Worm (Caenorhabditis elegans) whole organism, early embryonic: Measurements from ENCODE around the gene T19C4.1.

Source experiments
- B0310.2 ChIP-seq: sonication (generic microtip); optimal IDR thresholded peaks from 2 replicates; lab custom pipeline; 2016; ENCODE audit warnings: mild to moderate bottlenecking, missing genetic modification characterization, missing compliant biosample characterization
- aly-1 ChIP-seq: sonication (generic microtip); optimal IDR thresholded peaks from 2 replicates; lab custom pipeline; 2016; ENCODE audit warnings: missing genetic modification characterization, missing compliant biosample characterization
- ama-1 ChIP-seq: fragments of 150-350 bp; optimal IDR thresholded peaks from 2 replicates; lab custom pipeline; 2014
- ceh-13 ChIP-seq: fragments of 200-800 bp; sonication (Bioruptor generic); optimal IDR thresholded peaks from 2 replicates; lab custom pipeline; 2018; ENCODE audit warnings: mild to moderate bottlenecking, missing genetic modification characterization, missing compliant biosample characterization
- ets-7 ChIP-seq: sonication (generic microtip); optimal IDR thresholded peaks from 2 replicates; lab custom pipeline; 2016; ENCODE audit warnings: missing genotype, missing genetic modification characterization, missing compliant biosample characterization
- flt-1 ChIP-seq: fragments of 200-800 bp; sonication (Bioruptor generic); IDR thresholded peaks from 2 replicates; pipeline ENCODE4 v1.3.6; 2022; ENCODE audit warnings: missing genetic modification characterization, missing compliant biosample characterization
- hmbx-1 ChIP-seq: sonication (generic microtip); optimal IDR thresholded peaks from 2 replicates; lab custom pipeline; 2016; ENCODE audit warnings: mild to moderate bottlenecking, missing genetic modification characterization, missing compliant biosample characterization
- hnd-1 ChIP-seq: sonication (generic microtip); optimal IDR thresholded peaks from 2 replicates; lab custom pipeline; 2016; ENCODE audit warnings: missing genetic modification characterization, missing compliant biosample characterization
- pes-1 ChIP-seq: fragments of 200-800 bp; sonication (Bioruptor generic); IDR thresholded peaks from 2 replicates; pipeline ENCODE4 v1.3.6; 2022; ENCODE audit warnings: missing genetic modification reagents, missing genetic modification characterization, missing compliant biosample characterization
- scrt-1 ChIP-seq: fragments of 200-800 bp; sonication (Bioruptor generic); IDR thresholded peaks from 2 replicates; pipeline ENCODE4 v1.3.6; 2022; ENCODE audit warnings: missing genetic modification characterization, missing compliant biosample characterization
- sea-1 ChIP-seq: fragments of 200-800 bp; sonication (Bioruptor generic); conservative IDR thresholded peaks from 2 replicates; pipeline ENCODE4 v1.3.6; 2022; ENCODE audit warnings: missing genetic modification characterization, missing compliant biosample characterization
- tbx-11 ChIP-seq: fragments of 200-800 bp; sonication (Bioruptor generic); IDR thresholded peaks from 2 replicates; pipeline ENCODE4 v1.3.6; 2022; ENCODE audit warnings: missing genetic modification characterization, missing compliant biosample characterization
- tbx-37 ChIP-seq: fragments of 200-800 bp; sonication (Bioruptor generic); conservative IDR thresholded peaks from 2 replicates; pipeline ENCODE4 v1.3.6; 2022; ENCODE audit warnings: missing genetic modification reagents, missing genetic modification characterization, missing compliant biosample characterization
- tra-4 ChIP-seq: sonication (generic microtip); optimal IDR thresholded peaks from 2 replicates; lab custom pipeline; 2017; ENCODE audit warnings: missing genetic modification characterization, missing compliant biosample characterization

DNA sequence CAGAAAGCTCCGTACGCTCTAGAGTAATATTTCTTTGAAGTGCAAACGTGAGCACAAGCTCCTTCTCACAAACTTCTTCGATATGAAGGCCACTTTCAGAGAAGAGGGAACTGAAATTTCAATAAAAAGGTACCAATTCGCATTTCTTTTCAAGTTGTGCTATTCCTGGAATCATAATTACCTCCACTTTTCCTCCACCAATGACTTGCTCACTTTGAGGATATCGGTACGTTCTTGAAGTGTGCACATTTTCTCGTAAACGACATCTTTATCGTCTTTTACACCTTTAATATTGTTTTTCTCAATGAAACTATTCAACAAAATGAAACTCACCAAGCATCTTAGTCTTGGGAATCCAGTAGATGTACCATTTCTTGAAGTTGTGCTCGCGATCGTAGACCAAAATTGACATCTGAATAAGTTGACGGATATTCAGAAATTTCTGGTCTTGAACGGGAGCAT, 30.2 kb upstream of the T19C4.1 start, which contains the start of gene scb-1:
- TF ChIP-seq ama-1 (lab: Kevin White, UChicago) (no peak), hmbx-1 (tag; lab: Kevin White, UChicago) (no peak), ceh-13 (GFP tag; lab: Kevin White, UChicago) (no peak), ets-7 (tag; lab: Kevin White, UChicago) (no peak), tbx-11 (GFP tag; lab: Robert Waterston, UW) (no peak), pes-1 (no peak), flt-1 (GFP tag; lab: Robert Waterston, UW) (no peak), hnd-1 (tag; lab: Kevin White, UChicago) (no peak), tbx-37 (GFP tag; lab: Robert Waterston, UW) (no peak), B0310.2 (tag; lab: Kevin White, UChicago) (no peak), aly-1 (tag; lab: Kevin White, UChicago) (no peak), tra-4 (tag; lab: Kevin White, UChicago) (no peak), sea-1 (GFP tag; lab: Robert Waterston, UW) (no peak), scrt-1 (GFP tag; lab: Robert Waterston, UW) (no peak)
